Worm (Caenorhabditis elegans): ENCODE data around the gene col-105.

DNA sequence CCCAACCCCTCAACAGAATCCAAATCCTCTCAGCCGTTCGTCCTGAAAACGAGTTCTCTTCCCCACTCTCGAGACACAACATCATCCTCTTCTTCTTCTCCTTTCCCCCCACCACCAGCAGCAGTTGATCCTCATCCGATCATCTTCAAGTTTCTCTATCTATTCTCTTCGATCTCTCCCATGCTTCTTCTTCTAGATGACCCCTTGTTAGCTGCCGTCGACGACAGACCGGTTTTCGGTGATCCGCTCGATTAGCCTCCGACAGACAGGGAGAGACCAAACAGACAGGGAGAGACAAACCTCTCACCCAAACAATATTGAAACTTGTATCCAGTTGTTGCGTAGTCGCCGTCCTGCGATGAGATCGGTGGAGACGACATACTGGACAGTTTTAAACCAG, 12.3 kb upstream of the col-105 start:
- no peak for TF ChIP-seq snpc-3.4 (tag; optimal IDR thresholded peaks at IDR 0.05)
- no peak for TF ChIP-seq T07F8.4 (tag; optimal IDR thresholded peaks at IDR 0.05)
